Worm (Caenorhabditis elegans): ENCODE measurements around the gene nhr-43.

nhr-43 gene

DNA sequence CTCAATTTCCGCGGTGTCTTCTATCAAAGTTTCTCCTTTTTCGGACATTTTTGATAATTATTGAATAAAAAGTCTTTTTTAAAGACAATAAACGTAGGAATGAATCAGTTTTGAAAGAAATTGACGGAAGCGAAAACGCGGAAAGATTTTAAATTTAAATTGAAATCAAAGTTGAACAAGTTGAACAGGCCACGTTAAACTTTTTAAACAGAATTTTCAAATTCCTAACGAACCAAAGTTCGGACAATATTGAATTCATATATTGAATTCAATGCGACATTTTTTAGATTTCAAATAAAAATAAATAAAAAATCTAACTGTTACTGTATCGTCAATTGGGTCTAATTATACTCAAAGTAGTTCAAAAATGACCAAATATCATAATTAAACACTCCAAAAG lies 50.3 kb downstream of the nhr-43 start, which contains the start of gene hdl-1:
hdl-1 (minus strand) TSS at position 101 of the 400 bp plus-strand sequence.
- TF ChIP-seq lir-3 (tag; optimal IDR thresholded peaks at IDR 0.05), result no peak
- TF ChIP-seq Y5F2A.4 (GFP tag; optimal IDR thresholded peaks at IDR 0.05), result no peak
- no peak for TF ChIP-seq sdz-12 (GFP tag; optimal IDR thresholded peaks at IDR 0.05)
- TF ChIP-seq nhr-6 (tag; optimal IDR thresholded peaks at IDR 0.05), result no peak
- no peak for TF ChIP-seq tag-97 (GFP tag; IDR thresholded peaks at IDR 0.05)

DNA sequence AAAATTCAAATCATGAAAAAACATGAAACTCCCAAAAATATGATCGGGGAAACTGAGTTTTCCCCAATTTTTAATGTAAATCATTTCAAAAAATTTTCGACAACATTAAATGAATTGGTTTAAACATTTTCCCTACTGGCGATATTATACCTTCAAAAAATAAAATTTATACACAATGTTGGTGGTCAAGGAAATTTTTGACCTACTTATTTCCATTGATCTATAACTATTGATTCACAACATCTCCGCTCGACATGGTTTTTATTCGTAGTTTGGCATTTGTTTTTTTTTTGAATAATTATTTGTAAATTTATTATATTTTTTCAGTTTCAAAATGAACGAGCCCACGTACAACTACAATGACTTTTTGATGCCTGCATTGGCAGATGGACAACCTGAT lies 50.9 kb downstream of the nhr-43 start, which contains the start of gene tbx-36:
tbx-36 (plus strand) TSS at position 301 of the 400 bp plus-strand sequence.
- peak; percentile 56 for TF ChIP-seq aha-1 (tag)
- no peak for TF ChIP-seq zip-11 (GFP tag; IDR thresholded peaks at IDR 0.05)

Measured in whole organism, L4 larva.